Fruit fly (Drosophila melanogaster) whole organism, prepupa: ENCODE results near the gene Bicra.
A peak's percentile ranks its signal among the peaks of the same experiment; 100 is the strongest.

Source experiments
- Blimp-1 ChIP-seq: fragments of 200-800 bp; sonication (Bioruptor generic); optimal IDR thresholded peaks from 3 replicates; lab custom pipeline; 2017; ENCODE audit warnings: missing biosample characterization, missing genetic modification characterization, mild to moderate bottlenecking, moderate library complexity, missing genetic modification reagents
- CG10631 ChIP-seq: fragments of 200-800 bp; sonication (Bioruptor generic); optimal IDR thresholded peaks from 2 replicates; lab custom pipeline; 2016; ENCODE audit warnings: missing biosample characterization, missing genetic modification characterization
- CG10669 ChIP-seq: fragments of 200-800 bp; sonication (Bioruptor generic); optimal IDR thresholded peaks from 3 replicates; lab custom pipeline; 2018; ENCODE audit warnings: missing biosample characterization, mild to moderate bottlenecking, missing genetic modification characterization, moderate library complexity
- CG11762 ChIP-seq: fragments of 200-800 bp; sonication (Bioruptor generic); optimal IDR thresholded peaks from 3 replicates; lab custom pipeline; 2016; ENCODE audit warnings: missing biosample characterization, missing genetic modification characterization; ENCODE audit not compliant: insufficient read depth
- CG11902 ChIP-seq: fragments of 200-800 bp; sonication (Bioruptor generic); optimal IDR thresholded peaks from 3 replicates; lab custom pipeline; 2016; ENCODE audit warnings: missing biosample characterization, missing genetic modification characterization
- CG15336 ChIP-seq: fragments of 200-800 bp; sonication (Bioruptor generic); IDR thresholded peaks from 2 replicates; pipeline ENCODE4 v1.3.6; 2022; ENCODE audit warnings: missing biosample characterization, missing genetic modification characterization
- CG3032 ChIP-seq: fragments of 200-800 bp; optimal IDR thresholded peaks from 2 replicates; lab custom pipeline; 2019; ENCODE audit warnings: missing biosample characterization, mild to moderate bottlenecking, missing genetic modification characterization, moderate library complexity
- CG31627 ChIP-seq: fragments of 200-800 bp; sonication (Bioruptor generic); optimal IDR thresholded peaks from 3 replicates; lab custom pipeline; 2016; ENCODE audit warnings: missing biosample characterization, missing genetic modification characterization
- CG32006 ChIP-seq: fragments of 200-800 bp; sonication (Bioruptor generic); optimal IDR thresholded peaks from 3 replicates; lab custom pipeline; 2017; ENCODE audit warnings: missing biosample characterization, mild to moderate bottlenecking, missing genetic modification characterization
- CG34406 ChIP-seq: fragments of 200-800 bp; sonication (Bioruptor generic); optimal IDR thresholded peaks from 3 replicates; lab custom pipeline; 2016; ENCODE audit warnings: missing biosample characterization, missing genetic modification characterization
- CG3919 ChIP-seq: fragments of 200-800 bp; sonication (Bioruptor generic); optimal IDR thresholded peaks from 3 replicates; lab custom pipeline; 2016; ENCODE audit warnings: missing biosample characterization, missing genetic modification characterization
- CG4318 ChIP-seq: fragments of 200-800 bp; sonication (Bioruptor generic); optimal IDR thresholded peaks from 3 replicates; lab custom pipeline; 2017; ENCODE audit warnings: missing biosample characterization, mild to moderate bottlenecking, missing genetic modification characterization
- CG6163 ChIP-seq: fragments of 200-800 bp; sonication (Bioruptor generic); IDR thresholded peaks from 3 replicates; pipeline ENCODE4 v1.3.6; 2022; ENCODE audit warnings: missing biosample characterization, missing genetic modification characterization
- CG6276 ChIP-seq: fragments of 200-800 bp; sonication (Bioruptor generic); optimal IDR thresholded peaks from 2 replicates; lab custom pipeline; 2017; ENCODE audit warnings: missing biosample characterization, mild to moderate bottlenecking, missing genetic modification characterization
- CG6854 ChIP-seq: fragments of 200-800 bp; sonication (Bioruptor generic); optimal IDR thresholded peaks from 2 replicates; lab custom pipeline; 2017; ENCODE audit warnings: missing biosample characterization, mild to moderate bottlenecking, missing genetic modification characterization
- CG8119 ChIP-seq: fragments of 200-800 bp; sonication (Bioruptor generic); IDR thresholded peaks from 3 replicates; pipeline ENCODE4 v1.3.6; 2022; ENCODE audit warnings: missing biosample characterization, missing genetic modification characterization
- CG8632 ChIP-seq: fragments of 200-800 bp; sonication (Bioruptor generic); optimal IDR thresholded peaks from 3 replicates; lab custom pipeline; 2016; ENCODE audit warnings: missing biosample characterization, missing genetic modification characterization
- CG9139 ChIP-seq: fragments of 200-800 bp; sonication (Bioruptor generic); optimal IDR thresholded peaks from 3 replicates; lab custom pipeline; 2017; ENCODE audit warnings: missing biosample characterization, mild to moderate bottlenecking, missing genetic modification characterization
- Eip78C ChIP-seq: fragments of 200-800 bp; sonication (Bioruptor generic); peaks from one replicate; lab custom pipeline; 2016; ENCODE audit warnings: missing biosample characterization, missing genetic modification characterization
- Eip93F ChIP-seq: fragments of 200-800 bp; sonication (Bioruptor generic); optimal IDR thresholded peaks from 2 replicates; lab custom pipeline; 2016; ENCODE audit warnings: missing biosample characterization, mild to moderate bottlenecking, missing genetic modification characterization
- Ets21C ChIP-seq: fragments of 200-800 bp; sonication (Bioruptor generic); optimal IDR thresholded peaks from 3 replicates; lab custom pipeline; 2016; ENCODE audit warnings: missing biosample characterization, missing genetic modification characterization
- Hr39 ChIP-seq: fragments of 200-800 bp; sonication (Bioruptor generic); optimal IDR thresholded peaks from 2 replicates; lab custom pipeline; 2016; ENCODE audit warnings: missing biosample characterization, missing genetic modification characterization
- Hr4 ChIP-seq: fragments of 200-800 bp; sonication (Bioruptor generic); optimal IDR thresholded peaks from 3 replicates; lab custom pipeline; 2016; ENCODE audit warnings: missing biosample characterization, missing genetic modification characterization
- Met ChIP-seq: fragments of 200-800 bp; sonication (Bioruptor generic); optimal IDR thresholded peaks from 3 replicates; lab custom pipeline; 2016; ENCODE audit warnings: missing biosample characterization, missing genetic modification characterization
- OdsH ChIP-seq: fragments of 200-800 bp; sonication (Bioruptor generic); optimal IDR thresholded peaks from 3 replicates; lab custom pipeline; 2016; ENCODE audit warnings: missing biosample characterization, missing genetic modification characterization
- Sox102F ChIP-seq: fragments of 200-800 bp; sonication (Bioruptor generic); optimal IDR thresholded peaks from 2 replicates; lab custom pipeline; 2016; ENCODE audit warnings: missing biosample characterization, mild to moderate bottlenecking, missing genetic modification characterization
- Sox14 ChIP-seq: fragments of 200-800 bp; sonication (Bioruptor generic); optimal IDR thresholded peaks from 3 replicates; lab custom pipeline; 2016; ENCODE audit warnings: missing biosample characterization, missing genetic modification characterization
- Sox15 ChIP-seq: fragments of 200-800 bp; sonication (Bioruptor generic); optimal IDR thresholded peaks from 3 replicates; lab custom pipeline; 2016; ENCODE audit warnings: missing biosample characterization, missing genetic modification characterization
- achi ChIP-seq: fragments of 200-800 bp; sonication (Bioruptor generic); optimal IDR thresholded peaks from 3 replicates; lab custom pipeline; 2016; ENCODE audit warnings: missing biosample characterization, missing genetic modification characterization
- acj6 ChIP-seq: fragments of 200-800 bp; sonication (Bioruptor generic); optimal IDR thresholded peaks from 3 replicates; lab custom pipeline; 2016; ENCODE audit warnings: missing biosample characterization, missing genetic modification characterization
- dsx ChIP-seq: fragments of 200-800 bp; optimal IDR thresholded peaks from 3 replicates; lab custom pipeline; 2019; ENCODE audit warnings: missing biosample characterization, mild to moderate bottlenecking, missing genetic modification characterization, moderate library complexity; ENCODE audit not compliant: poor library complexity, severe bottlenecking
- eg ChIP-seq: fragments of 200-800 bp; sonication (Bioruptor generic); IDR thresholded peaks from 3 replicates; pipeline ENCODE4 v1.3.6; 2022; ENCODE audit warnings: missing biosample characterization, missing genetic modification characterization
- esn ChIP-seq: fragments of 200-800 bp; sonication (Bioruptor generic); optimal IDR thresholded peaks from 2 replicates; lab custom pipeline; 2016; ENCODE audit warnings: missing biosample characterization, mild to moderate bottlenecking, missing genetic modification characterization, moderate library complexity
- fd59A ChIP-seq: fragments of 200-800 bp; sonication (Bioruptor generic); optimal IDR thresholded peaks from 2 replicates; lab custom pipeline; 2017; ENCODE audit warnings: missing biosample characterization, mild to moderate bottlenecking, missing genetic modification characterization, missing genetic modification reagents
- fkh ChIP-seq: fragments of 200-800 bp; sonication (Bioruptor generic); optimal IDR thresholded peaks from 3 replicates; lab custom pipeline; 2017; ENCODE audit warnings: missing biosample characterization, mild to moderate bottlenecking, missing genetic modification characterization, moderate library complexity
- salr ChIP-seq, 2 experiments: fragments of 200-800 bp; sonication (Bioruptor generic); optimal IDR thresholded peaks; 3 replicates each; lab custom pipeline; 2016 to 2018; ENCODE audit warnings: missing biosample characterization in 2 of 2, missing genetic modification characterization in 2 of 2, mild to moderate bottlenecking in 1 of 2
- spab ChIP-seq: fragments of 200-800 bp; sonication (Bioruptor generic); optimal IDR thresholded peaks from 2 replicates; lab custom pipeline; 2017; ENCODE audit warnings: missing biosample characterization, mild to moderate bottlenecking, missing genetic modification characterization, missing genetic modification reagents
- ss ChIP-seq, 2 experiments: fragments of 200-800 bp; sonication (Bioruptor generic); optimal IDR thresholded peaks; 2 replicates in 1 of 2; 3 replicates in 1 of 2; lab custom pipeline; 2017 to 2018; ENCODE audit warnings: mild to moderate bottlenecking in 2 of 2, missing biosample characterization in 2 of 2, missing genetic modification characterization in 2 of 2, moderate library complexity in 1 of 2
- svp ChIP-seq: fragments of 200-800 bp; sonication (Bioruptor generic); peaks from one replicate; lab custom pipeline; 2016; ENCODE audit warnings: missing biosample characterization, missing genetic modification characterization
- topi ChIP-seq: fragments of 200-800 bp; sonication (Bioruptor generic); optimal IDR thresholded peaks from 3 replicates; lab custom pipeline; 2016; ENCODE audit warnings: missing biosample characterization, missing genetic modification characterization
- vri ChIP-seq: fragments of 200-800 bp; sonication (Bioruptor generic); optimal IDR thresholded peaks from 3 replicates; lab custom pipeline; 2016; ENCODE audit warnings: missing biosample characterization, mild to moderate bottlenecking, missing genetic modification characterization

Gene Bicra

DNA sequence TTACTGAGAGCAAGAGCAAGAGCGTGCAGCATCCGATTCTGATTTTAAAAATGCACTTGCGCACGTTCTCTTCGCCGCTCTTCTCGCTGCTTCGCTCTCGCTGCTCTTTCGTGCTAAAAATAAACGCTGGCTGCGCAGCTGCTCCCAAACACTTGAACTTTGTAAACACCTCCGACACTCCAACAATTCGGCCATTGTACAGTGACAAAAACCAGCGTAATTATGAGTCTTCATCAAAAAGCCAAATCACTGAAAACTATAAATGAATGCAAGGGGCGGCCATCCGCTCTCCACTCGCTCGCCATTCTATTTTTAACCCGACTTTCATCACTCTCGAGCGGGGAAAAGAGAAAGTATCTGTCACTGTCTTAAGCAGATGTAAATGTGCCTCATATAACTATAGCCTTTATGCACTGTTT is 1.9 kb downstream of the Bicra start (continued):
- peak; percentile 46 for TF ChIP-seq CG10669 (GFP tag; lab: Kevin White, UChicago)
- no peak for TF ChIP-seq CG6163 (GFP tag; lab: Robert Waterston, UW)
- peak in 1 of 2 experiments; percentile 34 for TF ChIP-seq ss (GFP tag; optimal IDR thresholded peaks at IDR 0.05; lab: Kevin White, UChicago)
- peak; percentile 10 for TF ChIP-seq CG6854 (GFP tag; lab: Kevin White, UChicago)
- TF ChIP-seq Sox14 (GFP tag; lab: Kevin White, UChicago), result peak; percentile 23
- no peak for TF ChIP-seq CG15336 (GFP tag; lab: Robert Waterston, UW)
- no peak for TF ChIP-seq Ets21C (GFP tag; lab: Kevin White, UChicago)
- peak; percentile 18 for TF ChIP-seq CG10631 (GFP tag; lab: Kevin White, UChicago)
- TF ChIP-seq CG9139 (GFP tag; lab: Kevin White, UChicago), result peak; percentile 29
- peak; percentile 33 for TF ChIP-seq CG11762 (GFP tag; lab: Kevin White, UChicago)
- TF ChIP-seq CG32006, result peak; percentile 52
- peak; percentile 22 for TF ChIP-seq acj6 (GFP tag; lab: Kevin White, UChicago)
- TF ChIP-seq salr (GFP tag; optimal IDR thresholded peaks at IDR 0.05; lab: Kevin White, UChicago), result peak in 1 of 2 experiments; percentile 35
- TF ChIP-seq CG6276 (GFP tag; lab: Kevin White, UChicago), result peak; percentile 12
- peak; percentile 40 for TF ChIP-seq OdsH
- TF ChIP-seq svp (GFP tag; lab: Kevin White, UChicago), result peak; percentile 94
- peak; percentile 26 for TF ChIP-seq CG34406 (GFP tag; lab: Kevin White, UChicago)
- no peak for TF ChIP-seq fd59A (GFP tag; lab: Kevin White, UChicago)
- peak; percentile 62 for TF ChIP-seq topi (GFP tag; lab: Kevin White, UChicago)

- TF ChIP-seq achi, result no peak
- peak; percentile 83 for TF ChIP-seq fkh
Measured at dm6 chr3R:29066285-29066684, 3.4 kb downstream of the Bicra start.

dm6 chr3R:29067091-29067490 is 4.3 kb downstream of the Bicra start:
- TF ChIP-seq dsx (no peak), svp (GFP tag; lab: Kevin White, UChicago) (peak; percentile 59), vri (GFP tag; lab: Kevin White, UChicago) (peak; percentile 81), Sox14 (GFP tag; lab: Kevin White, UChicago) (peak; percentile 8), Eip78C (GFP tag; lab: Kevin White, UChicago) (peak; percentile 21), Eip93F (GFP tag; lab: Kevin White, UChicago) (peak; percentile 47), fd59A (GFP tag; lab: Kevin White, UChicago) (no peak)

DNA sequence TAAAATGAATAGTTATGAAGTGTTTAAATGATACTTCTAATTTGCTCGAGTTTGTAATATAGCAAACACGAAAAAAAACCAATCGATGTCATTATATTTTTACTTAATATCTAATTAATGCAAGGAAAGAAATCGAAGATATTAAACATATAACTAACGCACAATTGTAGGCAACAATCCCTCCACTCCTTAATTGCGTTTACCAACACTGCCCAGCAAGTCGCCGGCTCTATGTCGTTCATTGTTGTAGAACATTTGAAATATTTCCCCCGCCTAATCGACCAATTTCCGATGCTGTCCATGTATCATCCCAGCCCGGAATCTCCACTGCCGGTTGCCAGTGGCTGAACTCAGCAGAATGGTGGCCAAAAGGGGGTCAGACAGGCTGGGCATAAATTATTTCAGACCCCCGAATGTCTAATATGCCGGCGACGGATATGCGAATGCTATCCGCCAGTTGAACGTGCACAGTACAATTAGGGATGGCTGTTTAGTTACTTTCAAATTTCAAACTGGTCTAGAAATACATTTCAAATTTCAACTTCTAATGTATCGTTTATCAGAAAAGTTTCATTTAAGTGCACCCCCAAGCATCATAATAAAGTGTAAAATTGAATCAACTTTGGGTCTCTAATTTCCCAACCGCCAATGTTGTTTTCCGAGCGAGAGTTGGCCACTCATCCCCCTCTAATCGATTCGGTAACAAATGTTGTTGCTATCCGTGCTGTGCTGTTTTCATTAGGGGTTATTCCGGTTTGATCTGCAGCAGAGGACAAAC is 5.8 kb downstream of the Bicra start:
- TF ChIP-seq CG8119 (GFP tag; lab: Robert Waterston, UW) (peak; percentile 35; the same call in 1 of the 3 replicates), CG11902 (GFP tag; lab: Kevin White, UChicago) (no peak), acj6 (GFP tag; lab: Kevin White, UChicago) (peak; percentile 8), Blimp-1 (GFP tag; lab: Kevin White, UChicago) (no peak), esn (GFP tag; lab: Kevin White, UChicago) (peak; percentile 37), topi (GFP tag; lab: Kevin White, UChicago) (peak; percentile 6), Sox15 (GFP tag; lab: Kevin White, UChicago) (no peak), eg (GFP tag; lab: Robert Waterston, UW) (peak; percentile 49; the same call in 1 of the 3 replicates), CG31627 (GFP tag; lab: Kevin White, UChicago) (peak; percentile 14), CG15336 (GFP tag; lab: Robert Waterston, UW) (peak; percentile 34; the same call in 1 of the 2 replicates), CG4318 (GFP tag; lab: Kevin White, UChicago) (no peak), CG32006 (peak; percentile 32), CG11762 (GFP tag; lab: Kevin White, UChicago) (peak; percentile 2), Eip78C (GFP tag; lab: Kevin White, UChicago) (peak; percentile 35), CG10631 (GFP tag; lab: Kevin White, UChicago) (no peak), CG3919 (no peak), CG34406 (GFP tag; lab: Kevin White, UChicago) (no peak), Hr39 (GFP tag; lab: Kevin White, UChicago) (peak; percentile 7), vri (GFP tag; lab: Kevin White, UChicago) (peak; percentile 12), Hr4 (GFP tag; lab: Kevin White, UChicago) (peak; percentile 23), CG8632 (GFP tag; lab: Kevin White, UChicago) (no peak), Sox102F (GFP tag; lab: Kevin White, UChicago) (no peak), spab (GFP tag; lab: Kevin White, UChicago) (no peak), CG3032 (no peak), ss (GFP tag; optimal IDR thresholded peaks at IDR 0.05; lab: Kevin White, UChicago) (no peak), fkh (no peak), CG9139 (GFP tag; lab: Kevin White, UChicago) (no peak), Met (GFP tag; lab: Kevin White, UChicago) (peak; percentile 23)
